Fruit fly (Drosophila melanogaster) whole organism, embryonic: ENCODE measurements around the gene Pex2.
A peak's percentile ranks its signal among the peaks of the same experiment; 100 is the strongest.

ENCODE experiments used
- CG11093 ChIP-seq: fragments of 200-800 bp; sonication (Bioruptor generic); IDR thresholded peaks from 3 replicates; pipeline ENCODE4 v1.3.6; 2022; ENCODE audit warnings: missing biosample characterization, missing genetic modification characterization
- CG11504 ChIP-seq: fragments of 200-800 bp; sonication (Bioruptor generic); optimal IDR thresholded peaks from 3 replicates; lab custom pipeline; 2019; ENCODE audit warnings: missing biosample characterization, mild to moderate bottlenecking, missing genetic modification characterization, moderate library complexity
- CG14710 ChIP-seq: fragments of 200-800 bp; sonication (Bioruptor generic); optimal IDR thresholded peaks from 3 replicates; lab custom pipeline; 2019; ENCODE audit warnings: missing biosample characterization, mild to moderate bottlenecking, missing genetic modification characterization, moderate library complexity
- CG15601 ChIP-seq: fragments of 200-800 bp; sonication (Bioruptor generic); optimal IDR thresholded peaks from 3 replicates; lab custom pipeline; 2019; ENCODE audit warnings: missing biosample characterization, mild to moderate bottlenecking, missing genetic modification characterization, moderate library complexity
- CG2712 ChIP-seq: fragments of 200-800 bp; optimal IDR thresholded peaks from 3 replicates; lab custom pipeline; 2019; ENCODE audit warnings: missing biosample characterization, mild to moderate bottlenecking, missing genetic modification characterization, moderate library complexity
- CG31441 ChIP-seq: fragments of 200-800 bp; sonication (Bioruptor generic); IDR thresholded peaks from 2 replicates; pipeline ENCODE4 v1.3.6; 2022; ENCODE audit warnings: missing biosample characterization, missing genetic modification characterization
- CG6254 ChIP-seq: fragments of 200-800 bp; sonication (Bioruptor generic); optimal IDR thresholded peaks from 3 replicates; lab custom pipeline; 2017; ENCODE audit warnings: mild to moderate bottlenecking, missing biosample characterization, missing genetic modification reagents, missing genetic modification characterization
- CG8388 ChIP-seq: fragments of 200-800 bp; sonication (Bioruptor generic); optimal IDR thresholded peaks from 2 replicates; lab custom pipeline; 2019; ENCODE audit warnings: missing biosample characterization, mild to moderate bottlenecking, missing genetic modification characterization, moderate library complexity
- CG8478 ChIP-seq: fragments of >200 bp; optimal IDR thresholded peaks from 2 replicates; lab custom pipeline; 2018
- CTCF ChIP-seq: fragments of 200-800 bp; sonication (Bioruptor generic); optimal IDR thresholded peaks from 2 replicates; lab custom pipeline; 2017; ENCODE audit warnings: missing biosample characterization, mild to moderate bottlenecking, missing genetic modification characterization, moderate library complexity
- CoRest ChIP-seq: fragments of 200-800 bp; sonication (Bioruptor generic); optimal IDR thresholded peaks from 3 replicates; lab custom pipeline; 2018; ENCODE audit warnings: missing biosample characterization, mild to moderate bottlenecking, missing genetic modification characterization, moderate library complexity
- Dek ChIP-seq: fragments of 200-800 bp; sonication (Bioruptor generic); optimal IDR thresholded peaks from 3 replicates; lab custom pipeline; 2019; ENCODE audit warnings: missing biosample characterization, mild to moderate bottlenecking, missing genetic modification characterization, moderate library complexity
- Drgx ChIP-seq: fragments of 200-800 bp; sonication (Bioruptor generic); IDR thresholded peaks from 2 replicates; pipeline ENCODE4 v1.3.6; 2022; ENCODE audit warnings: missing biosample characterization, missing genetic modification characterization
- H15 ChIP-seq: fragments of 200-800 bp; sonication (Bioruptor generic); IDR thresholded peaks from 3 replicates; pipeline ENCODE4 v1.3.6; 2022; ENCODE audit warnings: missing biosample characterization, missing genetic modification characterization
- Lhr ChIP-seq: fragments of 200-800 bp; sonication (Bioruptor generic); optimal IDR thresholded peaks from 3 replicates; lab custom pipeline; 2017; ENCODE audit warnings: mild to moderate bottlenecking, missing biosample characterization, missing genetic modification reagents, missing genetic modification characterization
- MBD-R2 ChIP-seq: fragments of 200-800 bp; sonication (Bioruptor generic); IDR thresholded peaks from 2 replicates; pipeline ENCODE4 v1.3.6; 2022; ENCODE audit warnings: missing biosample characterization, missing genetic modification characterization
- Mes4 ChIP-seq: fragments of 200-800 bp; sonication (Bioruptor generic); optimal IDR thresholded peaks from 2 replicates; lab custom pipeline; 2016; ENCODE audit warnings: missing biosample characterization, missing genetic modification characterization
- dati ChIP-seq: fragments of 200-800 bp; sonication (Bioruptor generic); IDR thresholded peaks from 2 replicates; pipeline ENCODE4 v1.3.6; 2022; ENCODE audit warnings: missing biosample characterization, missing genetic modification characterization
- ems ChIP-seq: fragments of 200-800 bp; sonication (Bioruptor generic); optimal IDR thresholded peaks from 3 replicates; lab custom pipeline; 2016; ENCODE audit warnings: missing biosample characterization, missing genetic modification characterization
- gcm2 ChIP-seq: fragments of 200-800 bp; sonication (Bioruptor generic); optimal IDR thresholded peaks from 2 replicates; lab custom pipeline; 2016; ENCODE audit warnings: missing biosample characterization, missing genetic modification characterization
- gem ChIP-seq: fragments of 200-800 bp; sonication (Bioruptor generic); optimal IDR thresholded peaks from 2 replicates; lab custom pipeline; 2019; ENCODE audit warnings: missing biosample characterization, mild to moderate bottlenecking, missing genetic modification characterization, moderate library complexity
- gsb-n ChIP-seq: fragments of 200-800 bp; sonication (Bioruptor generic); optimal IDR thresholded peaks from 3 replicates; lab custom pipeline; 2018; ENCODE audit warnings: missing biosample characterization, mild to moderate bottlenecking, missing genetic modification characterization
- jing ChIP-seq: fragments of 200-800 bp; sonication (Bioruptor generic); optimal IDR thresholded peaks from 2 replicates; lab custom pipeline; 2018; ENCODE audit warnings: missing biosample characterization, mild to moderate bottlenecking, missing genetic modification characterization
- repo ChIP-seq: fragments of 200-800 bp; sonication (Bioruptor generic); optimal IDR thresholded peaks from 2 replicates; lab custom pipeline; 2016; ENCODE audit warnings: missing biosample characterization, missing genetic modification characterization
- schlank ChIP-seq: fragments of 200-800 bp; sonication (Bioruptor generic); optimal IDR thresholded peaks from 2 replicates; lab custom pipeline; 2018; ENCODE audit warnings: missing biosample characterization, mild to moderate bottlenecking, missing genetic modification characterization
- tio ChIP-seq: fragments of 200-800 bp; sonication (Bioruptor generic); optimal IDR thresholded peaks from 2 replicates; lab custom pipeline; 2017; ENCODE audit warnings: missing biosample characterization, missing genetic modification characterization, inconsistent platforms
- vfl ChIP-seq: fragments of 200-800 bp; sonication (Bioruptor generic); optimal IDR thresholded peaks from 2 replicates; lab custom pipeline; 2016; ENCODE audit warnings: missing biosample characterization, missing genetic modification characterization
- zfh2 ChIP-seq: fragments of 200-800 bp; sonication (Bioruptor generic); optimal IDR thresholded peaks from 2 replicates; lab custom pipeline; 2016; ENCODE audit warnings: missing biosample characterization, missing genetic modification characterization

The Pex2 gene

dm6 chr3L:8385055-8385454 is 46.2 kb downstream of the Pex2 start (continued):
- TF ChIP-seq MBD-R2 (GFP tag; lab: Robert Waterston, UW) (no peak), gcm2 (GFP tag; lab: Kevin White, UChicago) (no peak), vfl (GFP tag; lab: Kevin White, UChicago) (no peak), zfh2 (GFP tag; lab: Kevin White, UChicago) (no peak), CG6254 (GFP tag; lab: Kevin White, UChicago) (peak; percentile 4), schlank (tag; lab: Kevin White, UChicago) (no peak), gem (peak; percentile 49), Drgx (GFP tag; lab: Robert Waterston, UW) (peak; percentile 56; the same call in 1 of the 2 replicates), CG11504 (tag; lab: Kevin White, UChicago) (peak; percentile 58), gsb-n (tag; lab: Kevin White, UChicago) (no peak), CG2712 (tag; lab: Kevin White, UChicago) (peak; percentile 26), ems (GFP tag; lab: Kevin White, UChicago) (no peak), CG31441 (GFP tag; lab: Robert Waterston, UW) (peak; percentile 29; the same call in 1 of the 2 replicates), H15 (GFP tag; lab: Robert Waterston, UW) (no peak), Lhr (GFP tag; lab: Kevin White, UChicago) (peak; percentile 4), CG15601 (tag; lab: Kevin White, UChicago) (peak; percentile 1), Mes4 (no peak), repo (GFP tag; lab: Kevin White, UChicago) (no peak), CG14710 (peak; percentile 15), CTCF (no peak), Dek (tag; lab: Kevin White, UChicago) (no peak), jing (no peak), dati (GFP tag; lab: Robert Waterston, UW) (no peak), CG8478 (lab: Kevin White, UChicago) (no peak), CG11093 (GFP tag; lab: Robert Waterston, UW) (no peak), tio (GFP tag; lab: Kevin White, UChicago) (peak; percentile 10), CG8388 (GFP tag; lab: Kevin White, UChicago) (peak; percentile 10), CoRest (no peak)
